Worm (Caenorhabditis elegans): Measurements from ENCODE around the gene otpl-5.
"Not testable (repeated sequence)": the region's sequence is repeated elsewhere in the genome, so short reads cannot be mapped to it uniquely, and the experiment has no call there.

Gene otpl-5

ce11 chrV:8569841-8570361 is 40.6 kb downstream of the otpl-5 start, which contains the start of the genes F25G6.9 and symk-1:
TSS of gene F25G6.9 (minus strand) at chrV:8570000.
TSS of gene symk-1 (plus strand) at chrV:8570311.
- no peak for TF ChIP-seq elt-1 (tag; optimal IDR thresholded peaks at IDR 0.05; ENCODE audit: borderline replicate concordance, insufficient read depth)
- TF ChIP-seq lin-13 (tag; optimal IDR thresholded peaks at IDR 0.05): peak; percentile 45
- no peak for TF ChIP-seq ceh-83 (GFP tag; optimal IDR thresholded peaks at IDR 0.05)
- TF ChIP-seq zip-8 (tag; optimal IDR thresholded peaks at IDR 0.05): no peak
- TF ChIP-seq lsy-2 (tag; optimal IDR thresholded peaks at IDR 0.05): peak; percentile 35

ce11 chrV:8574762-8575161 is 45.4 kb downstream of the otpl-5 start, which contains the start of gene F25G6.1:
TSS of gene F25G6.1 (plus strand) at chrV:8575062.
- not testable (repeated sequence) for TF ChIP-seq sem-2 (GFP tag; optimal IDR thresholded peaks at IDR 0.05); ceh-83 (GFP tag; optimal IDR thresholded peaks at IDR 0.05); nhr-28 (tag; optimal IDR thresholded peaks at IDR 0.05)

- TF ChIP-seq sptf-1 (tag; optimal IDR thresholded peaks at IDR 0.05) (no peak), unc-120 (tag; optimal IDR thresholded peaks at IDR 0.05; ENCODE audit: poor library complexity, severe bottlenecking) (no peak), mab-5 (tag; optimal IDR thresholded peaks at IDR 0.05) (no peak)
These were observed 51.6 kb downstream of the otpl-5 start, which contains the start of gene C10B5.1 for ce11 chrV:8580961-8581360. TSS of gene C10B5.1 (plus strand) at chrV:8581261.
